Fruit fly (Drosophila melanogaster) whole organism, prepupa: Measurements from ENCODE around the gene TfIIFalpha.

ENCODE experiments used
- Blimp-1 ChIP-seq: fragments of 200-800 bp; sonication (Bioruptor generic); optimal IDR thresholded peaks from 3 replicates; lab custom pipeline; 2017; ENCODE audit warnings: missing biosample characterization, missing genetic modification characterization, mild to moderate bottlenecking, moderate library complexity, missing genetic modification reagents
- CG10631 ChIP-seq: fragments of 200-800 bp; sonication (Bioruptor generic); optimal IDR thresholded peaks from 2 replicates; lab custom pipeline; 2016; ENCODE audit warnings: missing biosample characterization, missing genetic modification characterization
- CG10669 ChIP-seq: fragments of 200-800 bp; sonication (Bioruptor generic); optimal IDR thresholded peaks from 3 replicates; lab custom pipeline; 2018; ENCODE audit warnings: missing biosample characterization, mild to moderate bottlenecking, missing genetic modification characterization, moderate library complexity
- CG11294 ChIP-seq: fragments of 200-800 bp; sonication (Bioruptor generic); IDR thresholded peaks from 2 replicates; pipeline ENCODE4 v1.3.6; 2022; ENCODE audit warnings: missing biosample characterization, missing genetic modification characterization
- CG11762 ChIP-seq: fragments of 200-800 bp; sonication (Bioruptor generic); optimal IDR thresholded peaks from 3 replicates; lab custom pipeline; 2016; ENCODE audit warnings: missing biosample characterization, missing genetic modification characterization; ENCODE audit not compliant: insufficient read depth
- CG11902 ChIP-seq: fragments of 200-800 bp; sonication (Bioruptor generic); optimal IDR thresholded peaks from 3 replicates; lab custom pipeline; 2016; ENCODE audit warnings: missing biosample characterization, missing genetic modification characterization
- CG15336 ChIP-seq: fragments of 200-800 bp; sonication (Bioruptor generic); IDR thresholded peaks from 2 replicates; pipeline ENCODE4 v1.3.6; 2022; ENCODE audit warnings: missing biosample characterization, missing genetic modification characterization
- CG1621 ChIP-seq: fragments of 200-800 bp; sonication (Bioruptor generic); optimal IDR thresholded peaks from 3 replicates; lab custom pipeline; 2018; ENCODE audit warnings: missing biosample characterization, mild to moderate bottlenecking, missing genetic modification characterization
- CG16779 ChIP-seq: fragments of 200-800 bp; sonication (Bioruptor generic); optimal IDR thresholded peaks from 3 replicates; lab custom pipeline; 2017; ENCODE audit warnings: missing biosample characterization, mild to moderate bottlenecking, missing genetic modification characterization
- CG32006 ChIP-seq: fragments of 200-800 bp; sonication (Bioruptor generic); optimal IDR thresholded peaks from 3 replicates; lab custom pipeline; 2017; ENCODE audit warnings: missing biosample characterization, mild to moderate bottlenecking, missing genetic modification characterization
- CG3919 ChIP-seq: fragments of 200-800 bp; sonication (Bioruptor generic); optimal IDR thresholded peaks from 3 replicates; lab custom pipeline; 2016; ENCODE audit warnings: missing biosample characterization, missing genetic modification characterization
- CG4318 ChIP-seq: fragments of 200-800 bp; sonication (Bioruptor generic); optimal IDR thresholded peaks from 3 replicates; lab custom pipeline; 2017; ENCODE audit warnings: missing biosample characterization, mild to moderate bottlenecking, missing genetic modification characterization
- CG6163 ChIP-seq: fragments of 200-800 bp; sonication (Bioruptor generic); IDR thresholded peaks from 3 replicates; pipeline ENCODE4 v1.3.6; 2022; ENCODE audit warnings: missing biosample characterization, missing genetic modification characterization
- CG6792 ChIP-seq: fragments of 200-800 bp; sonication (Bioruptor generic); optimal IDR thresholded peaks from 3 replicates; lab custom pipeline; 2016; ENCODE audit warnings: missing biosample characterization, missing genetic modification characterization
- CG6808 ChIP-seq: fragments of 200-800 bp; sonication (Bioruptor generic); optimal IDR thresholded peaks from 3 replicates; lab custom pipeline; 2017; ENCODE audit warnings: missing biosample characterization, missing genetic modification characterization, mild to moderate bottlenecking, moderate library complexity, missing genetic modification reagents
- CG6854 ChIP-seq: fragments of 200-800 bp; sonication (Bioruptor generic); optimal IDR thresholded peaks from 2 replicates; lab custom pipeline; 2017; ENCODE audit warnings: missing biosample characterization, mild to moderate bottlenecking, missing genetic modification characterization
- CG8119 ChIP-seq: fragments of 200-800 bp; sonication (Bioruptor generic); IDR thresholded peaks from 3 replicates; pipeline ENCODE4 v1.3.6; 2022; ENCODE audit warnings: missing biosample characterization, missing genetic modification characterization
- CG8319 ChIP-seq: fragments of 200-800 bp; sonication (Bioruptor generic); optimal IDR thresholded peaks from 3 replicates; lab custom pipeline; 2016; ENCODE audit warnings: missing biosample characterization, missing genetic modification characterization
- Eip93F ChIP-seq: fragments of 200-800 bp; sonication (Bioruptor generic); optimal IDR thresholded peaks from 2 replicates; lab custom pipeline; 2016; ENCODE audit warnings: missing biosample characterization, mild to moderate bottlenecking, missing genetic modification characterization
- Ets21C ChIP-seq: fragments of 200-800 bp; sonication (Bioruptor generic); optimal IDR thresholded peaks from 3 replicates; lab custom pipeline; 2016; ENCODE audit warnings: missing biosample characterization, missing genetic modification characterization
- Gug ChIP-seq: fragments of 200-800 bp; sonication (Bioruptor generic); IDR thresholded peaks from 2 replicates; pipeline ENCODE4 v1.3.6; 2022; ENCODE audit warnings: missing biosample characterization, missing genetic modification characterization
- Hr38 ChIP-seq: sonication (Bioruptor generic); optimal IDR thresholded peaks from 2 replicates; lab custom pipeline; 2016; ENCODE audit warnings: missing biosample characterization, missing genetic modification characterization
- Hr39 ChIP-seq: fragments of 200-800 bp; sonication (Bioruptor generic); optimal IDR thresholded peaks from 2 replicates; lab custom pipeline; 2016; ENCODE audit warnings: missing biosample characterization, missing genetic modification characterization
- Hr4 ChIP-seq: fragments of 200-800 bp; sonication (Bioruptor generic); optimal IDR thresholded peaks from 3 replicates; lab custom pipeline; 2016; ENCODE audit warnings: missing biosample characterization, missing genetic modification characterization
- Met ChIP-seq: fragments of 200-800 bp; sonication (Bioruptor generic); optimal IDR thresholded peaks from 3 replicates; lab custom pipeline; 2016; ENCODE audit warnings: missing biosample characterization, missing genetic modification characterization
- OdsH ChIP-seq: fragments of 200-800 bp; sonication (Bioruptor generic); optimal IDR thresholded peaks from 3 replicates; lab custom pipeline; 2016; ENCODE audit warnings: missing biosample characterization, missing genetic modification characterization
- Smox ChIP-seq: fragments of 200-800 bp; sonication (Bioruptor generic); optimal IDR thresholded peaks from 3 replicates; lab custom pipeline; 2016; ENCODE audit warnings: missing biosample characterization, missing genetic modification characterization
- Sox102F ChIP-seq: fragments of 200-800 bp; sonication (Bioruptor generic); optimal IDR thresholded peaks from 2 replicates; lab custom pipeline; 2016; ENCODE audit warnings: missing biosample characterization, mild to moderate bottlenecking, missing genetic modification characterization
- Sox14 ChIP-seq: fragments of 200-800 bp; sonication (Bioruptor generic); optimal IDR thresholded peaks from 3 replicates; lab custom pipeline; 2016; ENCODE audit warnings: missing biosample characterization, missing genetic modification characterization
- Sox15 ChIP-seq: fragments of 200-800 bp; sonication (Bioruptor generic); optimal IDR thresholded peaks from 3 replicates; lab custom pipeline; 2016; ENCODE audit warnings: missing biosample characterization, missing genetic modification characterization
- acj6 ChIP-seq: fragments of 200-800 bp; sonication (Bioruptor generic); optimal IDR thresholded peaks from 3 replicates; lab custom pipeline; 2016; ENCODE audit warnings: missing biosample characterization, missing genetic modification characterization
- dac ChIP-seq: fragments of 200-800 bp; sonication (Bioruptor generic); optimal IDR thresholded peaks from 2 replicates; lab custom pipeline; 2017; ENCODE audit warnings: missing biosample characterization, mild to moderate bottlenecking, missing genetic modification characterization
- dsx ChIP-seq: fragments of 200-800 bp; optimal IDR thresholded peaks from 3 replicates; lab custom pipeline; 2019; ENCODE audit warnings: missing biosample characterization, mild to moderate bottlenecking, missing genetic modification characterization, moderate library complexity; ENCODE audit not compliant: poor library complexity, severe bottlenecking
- eg ChIP-seq: fragments of 200-800 bp; sonication (Bioruptor generic); IDR thresholded peaks from 3 replicates; pipeline ENCODE4 v1.3.6; 2022; ENCODE audit warnings: missing biosample characterization, missing genetic modification characterization
- esn ChIP-seq: fragments of 200-800 bp; sonication (Bioruptor generic); optimal IDR thresholded peaks from 2 replicates; lab custom pipeline; 2016; ENCODE audit warnings: missing biosample characterization, mild to moderate bottlenecking, missing genetic modification characterization, moderate library complexity
- fd85E ChIP-seq: fragments of 200-800 bp; sonication (Bioruptor generic); optimal IDR thresholded peaks from 3 replicates; lab custom pipeline; 2016; ENCODE audit warnings: missing biosample characterization, missing genetic modification characterization
- fkh ChIP-seq: fragments of 200-800 bp; sonication (Bioruptor generic); optimal IDR thresholded peaks from 3 replicates; lab custom pipeline; 2017; ENCODE audit warnings: missing biosample characterization, mild to moderate bottlenecking, missing genetic modification characterization, moderate library complexity
- net ChIP-seq: fragments of 200-800 bp; sonication (Bioruptor generic); optimal IDR thresholded peaks from 3 replicates; lab custom pipeline; 2016; ENCODE audit warnings: missing biosample characterization, missing genetic modification characterization
- pdm3 ChIP-seq: fragments of 200-800 bp; sonication (Bioruptor generic); optimal IDR thresholded peaks from 3 replicates; lab custom pipeline; 2016; ENCODE audit warnings: missing biosample characterization, missing genetic modification characterization
- spab ChIP-seq: fragments of 200-800 bp; sonication (Bioruptor generic); optimal IDR thresholded peaks from 2 replicates; lab custom pipeline; 2017; ENCODE audit warnings: missing biosample characterization, mild to moderate bottlenecking, missing genetic modification characterization, missing genetic modification reagents
- svp ChIP-seq: fragments of 200-800 bp; sonication (Bioruptor generic); peaks from one replicate; lab custom pipeline; 2016; ENCODE audit warnings: missing biosample characterization, missing genetic modification characterization
- topi ChIP-seq: fragments of 200-800 bp; sonication (Bioruptor generic); optimal IDR thresholded peaks from 3 replicates; lab custom pipeline; 2016; ENCODE audit warnings: missing biosample characterization, missing genetic modification characterization
- vri ChIP-seq: fragments of 200-800 bp; sonication (Bioruptor generic); optimal IDR thresholded peaks from 3 replicates; lab custom pipeline; 2016; ENCODE audit warnings: missing biosample characterization, mild to moderate bottlenecking, missing genetic modification characterization

The TfIIFalpha gene

dm6 chr3R:6416242-6416641 is 36.0 kb downstream of the TfIIFalpha start (continued):
- TF ChIP-seq Sox102F (GFP tag; lab: Kevin White, UChicago), result peak; percentile 53
- TF ChIP-seq Gug (GFP tag; lab: Robert Waterston, UW), result no peak
- no peak for TF ChIP-seq Blimp-1
- TF ChIP-seq Hr38, result no peak
- peak; percentile 47 for TF ChIP-seq esn
- peak; percentile 38 for TF ChIP-seq CG32006 (GFP tag; lab: Kevin White, UChicago)
- peak; percentile 14 for TF ChIP-seq CG10631 (GFP tag; lab: Kevin White, UChicago)
- peak; percentile 10 for TF ChIP-seq CG4318 (GFP tag; lab: Kevin White, UChicago)
- TF ChIP-seq pdm3, result peak; percentile 35
- peak; percentile 21 for TF ChIP-seq CG6808
- TF ChIP-seq dsx (GFP tag; lab: Kevin White, UChicago), result no peak
- peak; percentile 60 for TF ChIP-seq Hr39
- peak; percentile 47 for TF ChIP-seq CG1621 (tag; lab: Kevin White, UChicago)
- no peak for TF ChIP-seq fd85E
- TF ChIP-seq CG11762 (GFP tag; lab: Kevin White, UChicago), result no peak
- TF ChIP-seq CG8319, result no peak
- TF ChIP-seq Hr4 (GFP tag; lab: Kevin White, UChicago), result peak; percentile 44
- TF ChIP-seq CG16779 (tag; lab: Kevin White, UChicago), result no peak
- peak; percentile 22 for TF ChIP-seq net (GFP tag; lab: Kevin White, UChicago)
- TF ChIP-seq acj6, result peak; percentile 20
- TF ChIP-seq CG6854 (GFP tag; lab: Kevin White, UChicago), result no peak
- peak; percentile 40 for TF ChIP-seq Smox
- TF ChIP-seq CG11294, result 0 out of 2 replicates have a peak, but pooled peaks have one; percentile 17
- peak; percentile 40 for TF ChIP-seq Met (GFP tag; lab: Kevin White, UChicago)
- peak; percentile 45; the same call in 2 of the 3 replicates for TF ChIP-seq CG8119
- peak; percentile 31 for TF ChIP-seq CG10669 (GFP tag; lab: Kevin White, UChicago)
- TF ChIP-seq Sox15 (GFP tag; lab: Kevin White, UChicago), result peak; percentile 18
- no peak for TF ChIP-seq Eip93F (GFP tag; lab: Kevin White, UChicago)
- TF ChIP-seq CG6163 (GFP tag; lab: Robert Waterston, UW), result peak; percentile 75
- peak; percentile 51 for TF ChIP-seq CG15336
- TF ChIP-seq CG3919, result peak; percentile 54
- TF ChIP-seq dac (GFP tag; lab: Kevin White, UChicago), result no peak
- peak; percentile 34 for TF ChIP-seq Ets21C (GFP tag; lab: Kevin White, UChicago)
- TF ChIP-seq CG6792 (GFP tag; lab: Kevin White, UChicago), result peak; percentile 58
- TF ChIP-seq OdsH, result peak; percentile 46
- peak; percentile 14 for TF ChIP-seq CG11902
- TF ChIP-seq svp (GFP tag; lab: Kevin White, UChicago), result peak; percentile 73
- TF ChIP-seq vri (GFP tag; lab: Kevin White, UChicago), result peak; percentile 38

DNA sequence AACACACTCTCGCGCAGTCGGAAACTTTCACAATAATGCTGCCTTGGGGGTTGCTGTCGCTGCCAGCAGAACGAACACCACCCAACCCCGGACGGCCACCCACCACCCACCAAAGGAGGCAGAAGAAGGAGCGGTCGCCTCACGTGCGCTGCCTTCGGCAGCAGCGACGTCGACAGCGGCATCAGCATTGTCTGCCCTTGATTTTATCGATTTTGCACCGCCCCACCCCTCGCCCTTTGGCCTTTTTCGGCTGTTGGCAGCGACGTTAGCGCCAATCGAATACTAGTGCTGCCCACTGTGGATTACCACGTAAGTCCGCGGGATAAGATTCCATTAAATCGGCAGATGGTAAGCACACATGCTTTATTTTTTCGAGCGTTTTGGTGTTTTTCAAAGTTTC is 38.8 kb downstream of the TfIIFalpha start:
- TF ChIP-seq topi (no peak), pdm3 (no peak), Sox14 (GFP tag; lab: Kevin White, UChicago) (no peak), spab (GFP tag; lab: Kevin White, UChicago) (no peak), esn (no peak), dsx (GFP tag; lab: Kevin White, UChicago) (no peak), eg (GFP tag; lab: Robert Waterston, UW) (no peak), CG4318 (GFP tag; lab: Kevin White, UChicago) (no peak), fkh (GFP tag; lab: Kevin White, UChicago) (no peak), svp (GFP tag; lab: Kevin White, UChicago) (no peak), dac (GFP tag; lab: Kevin White, UChicago) (no peak)
